Worm (Caenorhabditis elegans) whole organism, late embryonic: ENCODE data around the gene K08F9.3.

Experiments used
- C38D4.7 ChIP-seq: fragments of 200-800 bp; sonication (Bioruptor generic); optimal IDR thresholded peaks from 2 replicates; lab custom pipeline; 2018; ENCODE audit warnings: mild to moderate bottlenecking, missing genetic modification characterization, moderate library complexity, missing compliant biosample characterization
- K02D7.2 ChIP-seq: sonication (generic microtip); optimal IDR thresholded peaks from 2 replicates; lab custom pipeline; 2017; ENCODE audit warnings: mild to moderate bottlenecking, missing genetic modification characterization, missing compliant biosample characterization
- K09A11.1 ChIP-seq: sonication (generic microtip); optimal IDR thresholded peaks from 2 replicates; lab custom pipeline; 2017; ENCODE audit warnings: antibody characterized with exemption, mild to moderate bottlenecking, missing genetic modification characterization, missing compliant biosample characterization; ENCODE audit not compliant: insufficient read depth
- ahr-1 ChIP-seq: sonication (generic microtip); optimal IDR thresholded peaks from 2 replicates; lab custom pipeline; 2016; ENCODE audit warnings: missing genetic modification characterization, missing compliant biosample characterization
- ama-1 ChIP-seq: fragments of 150-350 bp; optimal IDR thresholded peaks from 2 replicates; lab custom pipeline; 2014
- ceh-18 ChIP-seq: sonication (generic microtip); optimal IDR thresholded peaks from 2 replicates; lab custom pipeline; 2016; ENCODE audit warnings: missing genetic modification characterization, missing compliant biosample characterization
- ceh-19 ChIP-seq: fragments of 200-800 bp; sonication (Bioruptor generic); optimal IDR thresholded peaks from 2 replicates; lab custom pipeline; 2018; ENCODE audit warnings: mild to moderate bottlenecking, missing genetic modification characterization, missing compliant biosample characterization
- ceh-22 ChIP-seq: sonication (generic microtip); optimal IDR thresholded peaks from 2 replicates; lab custom pipeline; 2017; ENCODE audit warnings: missing biosample characterization, missing genetic modification characterization
- ceh-31 ChIP-seq: sonication (generic microtip); optimal IDR thresholded peaks from 2 replicates; lab custom pipeline; 2016; ENCODE audit warnings: missing genetic modification characterization, missing compliant biosample characterization
- ceh-34 ChIP-seq: sonication (generic microtip); optimal IDR thresholded peaks from 2 replicates; lab custom pipeline; 2016; ENCODE audit warnings: mild to moderate bottlenecking, missing genetic modification characterization, missing compliant biosample characterization
- ceh-45 ChIP-seq: fragments of 200-800 bp; sonication (Bioruptor generic); IDR thresholded peaks from 2 replicates; pipeline ENCODE4 v1.3.6; 2022; ENCODE audit warnings: missing genetic modification reagents, missing genetic modification characterization, missing compliant biosample characterization
- ceh-6 ChIP-seq: fragments of 200-800 bp; sonication (Bioruptor generic); optimal IDR thresholded peaks from 2 replicates; lab custom pipeline; 2018; ENCODE audit warnings: mild to moderate bottlenecking, missing genetic modification characterization, missing compliant biosample characterization
- che-1 ChIP-seq: sonication (generic microtip); optimal IDR thresholded peaks from 2 replicates; lab custom pipeline; 2016; ENCODE audit warnings: mild to moderate bottlenecking, missing genetic modification characterization, missing compliant biosample characterization
- dmd-4 ChIP-seq: sonication (generic microtip); optimal IDR thresholded peaks from 2 replicates; lab custom pipeline; 2016; ENCODE audit warnings: borderline replicate concordance, missing genetic modification characterization, missing compliant biosample characterization
- elt-2 ChIP-seq: sonication (generic microtip); optimal IDR thresholded peaks from 2 replicates; lab custom pipeline; 2016; ENCODE audit warnings: missing genetic modification reagents, missing genetic modification characterization, missing compliant biosample characterization
- ets-4 ChIP-seq: sonication (generic microtip); optimal IDR thresholded peaks from 2 replicates; lab custom pipeline; 2016; ENCODE audit warnings: missing genetic modification characterization, missing compliant biosample characterization
- gmeb-2 ChIP-seq: sonication (generic microtip); optimal IDR thresholded peaks from 2 replicates; lab custom pipeline; 2016; ENCODE audit warnings: missing genetic modification characterization, inconsistent platforms, missing compliant biosample characterization
- hlh-6 ChIP-seq: sonication (generic microtip); optimal IDR thresholded peaks from 2 replicates; lab custom pipeline; 2016; ENCODE audit warnings: missing genotype, missing genetic modification characterization, missing compliant biosample characterization
- hlh-8 ChIP-seq: sonication (generic microtip); optimal IDR thresholded peaks from 2 replicates; lab custom pipeline; 2016; ENCODE audit warnings: missing genotype, missing genetic modification characterization, missing compliant biosample characterization
- lim-6 ChIP-seq: sonication (generic microtip); optimal IDR thresholded peaks from 2 replicates; lab custom pipeline; 2016; ENCODE audit warnings: missing genetic modification characterization, missing compliant biosample characterization
- lin-11 ChIP-seq: fragments of 200-800 bp; sonication (Bioruptor generic); optimal IDR thresholded peaks from 2 replicates; lab custom pipeline; 2018; ENCODE audit warnings: mild to moderate bottlenecking, missing genetic modification characterization, missing compliant biosample characterization
- mec-3 ChIP-seq: sonication (generic microtip); optimal IDR thresholded peaks from 2 replicates; lab custom pipeline; 2016; ENCODE audit warnings: borderline replicate concordance, missing genetic modification characterization, missing compliant biosample characterization
- nfya-1 ChIP-seq: sonication (generic microtip); optimal IDR thresholded peaks from 2 replicates; lab custom pipeline; 2017; ENCODE audit warnings: missing genetic modification characterization, mild to moderate bottlenecking, missing compliant biosample characterization, antibody characterized with exemption, moderate library complexity
- npax-4 ChIP-seq: sonication (generic microtip); optimal IDR thresholded peaks from 2 replicates; lab custom pipeline; 2016; ENCODE audit warnings: missing genetic modification characterization, missing compliant biosample characterization
- pag-3 ChIP-seq: sonication (generic microtip); optimal IDR thresholded peaks from 2 replicates; lab custom pipeline; 2016; ENCODE audit warnings: missing compliant biosample characterization, missing genetic modification characterization, borderline replicate concordance
- pat-9 ChIP-seq: fragments of 200-800 bp; sonication (Bioruptor generic); optimal IDR thresholded peaks from 2 replicates; lab custom pipeline; 2018; ENCODE audit warnings: mild to moderate bottlenecking, missing genetic modification characterization, moderate library complexity, missing compliant biosample characterization
- pha-2 ChIP-seq: sonication (generic microtip); optimal IDR thresholded peaks from 2 replicates; lab custom pipeline; 2017; ENCODE audit warnings: mild to moderate bottlenecking, missing genetic modification characterization, missing compliant biosample characterization
- pqm-1 ChIP-seq: sonication (generic microtip); optimal IDR thresholded peaks from 2 replicates; lab custom pipeline; 2016; ENCODE audit warnings: missing genetic modification characterization, missing compliant biosample characterization
- pros-1 ChIP-seq: fragments of 150-350 bp; optimal IDR thresholded peaks from 2 replicates; lab custom pipeline; 2014; ENCODE audit warnings: missing biosample characterization, missing genetic modification reagents, missing genetic modification characterization
- ref-2 ChIP-seq: sonication (generic microtip); optimal IDR thresholded peaks from 2 replicates; lab custom pipeline; 2016; ENCODE audit warnings: missing genetic modification characterization, missing compliant biosample characterization
- sdc-2 ChIP-seq: sonication (generic microtip); optimal IDR thresholded peaks from 2 replicates; lab custom pipeline; 2016; ENCODE audit warnings: missing genotype, missing genetic modification characterization, missing compliant biosample characterization
- sox-2 ChIP-seq: fragments of 200-800 bp; sonication (Bioruptor generic); IDR thresholded peaks from 2 replicates; pipeline ENCODE4 v1.3.6; 2022; ENCODE audit warnings: missing genetic modification reagents, missing genetic modification characterization, missing compliant biosample characterization
- sox-4 ChIP-seq: sonication (generic microtip); optimal IDR thresholded peaks from 2 replicates; lab custom pipeline; 2017; ENCODE audit warnings: mild to moderate bottlenecking, missing genetic modification characterization, inconsistent platforms, missing compliant biosample characterization
- syd-9 ChIP-seq: sonication (generic microtip); optimal IDR thresholded peaks from 2 replicates; lab custom pipeline; 2016; ENCODE audit warnings: mild to moderate bottlenecking, missing genetic modification characterization, moderate library complexity, missing compliant biosample characterization
- tbx-2 ChIP-seq: sonication (generic microtip); optimal IDR thresholded peaks from 2 replicates; lab custom pipeline; 2016; ENCODE audit warnings: missing genetic modification characterization, missing compliant biosample characterization
- unc-42 ChIP-seq: sonication (generic microtip); optimal IDR thresholded peaks from 2 replicates; lab custom pipeline; 2016; ENCODE audit warnings: missing genotype, missing genetic modification characterization, missing compliant biosample characterization
- unc-55 ChIP-seq: sonication (generic microtip); optimal IDR thresholded peaks from 2 replicates; lab custom pipeline; 2017; ENCODE audit warnings: missing biosample characterization, missing genetic modification reagents, missing genetic modification characterization
- zip-5 ChIP-seq: sonication (generic microtip); optimal IDR thresholded peaks from 2 replicates; lab custom pipeline; 2016; ENCODE audit warnings: missing genetic modification characterization, missing compliant biosample characterization
- ztf-16 ChIP-seq: sonication (generic microtip); optimal IDR thresholded peaks from 2 replicates; lab custom pipeline; 2017; ENCODE audit warnings: missing genetic modification characterization, missing compliant biosample characterization

The K08F9.3 gene

DNA sequence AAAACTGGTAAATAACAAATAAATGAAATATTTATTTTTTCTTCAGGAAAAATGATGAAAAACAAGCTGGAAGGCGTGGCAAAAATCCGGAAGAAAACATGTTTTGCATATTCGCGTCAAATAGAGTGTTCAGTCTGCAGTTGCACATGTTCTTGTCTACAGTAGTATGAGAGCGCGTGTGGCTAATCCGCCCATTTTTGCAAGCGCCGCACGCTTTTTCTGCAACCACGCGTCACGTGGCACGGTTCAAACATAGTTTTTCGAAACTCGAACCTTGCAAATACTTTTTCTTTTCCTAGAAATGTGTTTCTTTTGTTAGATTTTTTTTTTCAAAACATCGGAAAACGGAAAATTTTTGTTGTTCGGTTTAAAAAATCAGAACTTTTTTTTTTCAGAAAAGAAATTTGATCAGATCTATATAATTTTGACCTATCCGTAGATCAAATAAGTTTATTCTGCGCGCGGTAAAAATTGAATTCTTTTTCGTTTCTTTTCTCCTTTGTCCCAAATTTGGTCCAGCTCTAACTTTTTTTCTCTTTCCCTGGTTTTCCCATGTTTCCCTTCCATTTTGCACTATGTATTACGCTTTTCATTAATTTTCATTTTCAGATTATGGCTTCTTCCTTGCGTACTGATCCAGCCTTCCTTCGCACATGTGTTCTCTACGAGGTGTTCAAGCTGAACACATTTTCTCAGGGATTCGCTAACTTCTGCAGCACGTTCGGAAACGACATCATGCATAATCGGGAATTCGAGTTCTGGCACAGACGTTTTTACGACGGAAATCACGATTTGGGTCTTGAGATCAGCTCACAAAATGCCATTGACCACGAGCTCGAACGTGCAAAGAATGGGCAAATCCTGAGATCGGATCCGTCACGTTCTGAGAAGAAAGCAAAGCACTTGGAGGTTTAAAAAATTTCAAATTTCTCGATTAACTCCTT, 44.0 kb downstream of the K08F9.3 start, which contains the start of gene Y75B12B.1:
Gene Y75B12B.1, plus strand, starts transcription at position 603 of the 944 bp plus-strand sequence.
- TF ChIP-seq sox-4 (tag; lab: Kevin White, UChicago) (no peak), lim-6 (tag; lab: Kevin White, UChicago) (no peak), ama-1 (lab: Kevin White, UChicago) (no peak)

DNA sequence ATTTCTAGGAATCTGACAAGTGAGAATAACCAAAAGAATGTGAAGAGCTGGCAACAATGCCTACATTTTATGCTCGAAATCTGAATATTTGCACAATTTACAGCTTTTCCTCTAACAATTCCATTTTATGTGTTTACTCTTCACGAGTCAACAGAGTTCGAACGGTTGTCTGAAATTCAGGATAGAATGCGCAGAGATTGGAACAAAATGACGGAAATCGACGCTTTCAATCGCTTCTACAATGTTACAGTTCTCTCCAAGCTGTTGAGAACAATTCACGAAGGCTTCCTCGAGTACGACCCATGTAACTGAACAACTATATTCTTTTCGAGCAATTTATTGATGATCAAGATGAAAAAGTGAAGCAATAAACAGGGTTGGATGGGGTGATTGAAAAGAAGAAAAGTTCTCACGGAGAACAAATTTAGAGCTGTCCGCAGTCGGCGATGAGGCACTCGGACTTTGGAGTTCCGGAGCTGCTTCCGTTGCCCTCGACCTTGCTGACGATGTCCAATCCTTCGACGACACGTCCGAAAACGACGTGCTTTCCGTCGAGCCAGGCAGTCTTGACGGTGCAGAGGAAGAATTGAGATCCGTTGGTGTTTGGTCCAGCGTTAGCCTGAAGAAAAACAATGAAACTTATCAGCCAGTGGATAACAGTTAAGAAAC, 46.0 kb downstream of the K08F9.3 start, which contains the start of gene Y75B12B.3:
Gene Y75B12B.3, minus strand, starts transcription at position 21 of the 669 bp plus-strand sequence.
- no peak for TF ChIP-seq pag-3 (tag; lab: Kevin White, UChicago)
- TF ChIP-seq gmeb-2 (tag; lab: Kevin White, UChicago) = no peak
- TF ChIP-seq syd-9 (tag; lab: Kevin White, UChicago) = no peak
- TF ChIP-seq C38D4.7 (GFP tag; lab: Kevin White, UChicago) = no peak
- no peak for TF ChIP-seq ztf-16
- TF ChIP-seq pat-9 = no peak
- no peak for TF ChIP-seq dmd-4 (tag; lab: Kevin White, UChicago)
- no peak for TF ChIP-seq unc-55 (GFP tag; lab: Kevin White, UChicago)
- TF ChIP-seq elt-2 (tag; lab: Kevin White, UChicago) = no peak
- TF ChIP-seq mec-3 = no peak
- TF ChIP-seq pha-2 (tag; lab: Kevin White, UChicago) = no peak
- no peak for TF ChIP-seq sox-4 (tag; lab: Kevin White, UChicago)
- TF ChIP-seq ceh-22 = no peak
- no peak for TF ChIP-seq pros-1
- TF ChIP-seq che-1 = no peak
- no peak for TF ChIP-seq zip-5
- no peak for TF ChIP-seq npax-4 (tag; lab: Kevin White, UChicago)
- no peak for TF ChIP-seq ceh-19 (GFP tag; lab: Kevin White, UChicago)

DNA sequence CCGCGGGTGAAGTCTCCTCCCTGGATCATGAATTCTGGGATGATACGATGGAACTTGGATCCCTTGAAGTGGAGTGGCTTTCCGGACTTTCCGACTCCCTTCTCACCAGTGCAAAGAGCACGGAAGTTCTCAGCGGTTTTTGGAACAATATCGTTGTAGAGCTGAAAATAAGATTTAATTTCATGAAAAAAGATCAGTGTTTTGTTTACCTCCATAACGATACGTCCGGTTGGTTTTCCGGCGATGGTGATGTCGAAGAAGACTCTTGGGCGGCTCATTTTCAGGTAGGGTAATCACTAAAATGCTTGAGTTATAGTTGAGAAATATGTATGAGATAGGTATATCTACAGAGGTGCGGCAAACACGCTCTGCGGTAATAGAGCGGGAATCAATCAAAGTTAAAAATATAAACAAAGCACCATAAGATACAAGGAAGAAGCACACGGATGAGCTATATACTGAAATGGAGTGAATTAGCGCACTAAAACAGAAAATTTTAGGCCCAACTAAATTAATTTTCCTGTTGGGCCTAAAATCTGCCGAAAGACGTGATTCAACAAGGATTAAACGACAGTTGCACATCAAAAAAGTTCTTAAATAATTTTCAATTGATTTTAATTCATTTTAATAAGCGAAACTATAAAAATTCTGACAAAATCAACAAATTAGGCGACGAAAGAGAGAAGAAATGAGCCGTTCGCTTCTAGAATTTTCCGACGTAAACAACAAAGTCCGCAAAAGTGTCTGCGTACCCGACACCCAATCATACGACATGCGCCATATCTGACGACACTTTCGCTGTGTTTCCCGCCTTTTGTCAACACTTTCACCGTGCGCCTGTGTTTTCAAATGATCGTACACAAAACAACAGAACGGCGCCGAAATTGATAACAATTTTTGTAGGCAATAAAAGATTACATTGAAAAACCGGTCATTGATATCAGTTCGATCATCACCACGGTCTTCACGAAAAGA, 47.0 kb downstream of the K08F9.3 start, which contains the start of the genes cyn-7 and bath-36:
Gene cyn-7, minus strand, starts transcription at position 296 of the 975 bp plus-strand sequence.
Gene bath-36, plus strand, starts transcription at position 806 of the 975 bp plus-strand sequence.
- TF ChIP-seq unc-55 (GFP tag; lab: Kevin White, UChicago) = peak; percentile 1
- TF ChIP-seq tbx-2 (tag; lab: Kevin White, UChicago) = peak; percentile 39
- TF ChIP-seq ceh-34 = peak; percentile 13
- TF ChIP-seq unc-42 = peak; percentile 29
- TF ChIP-seq ceh-22 = no peak
- TF ChIP-seq elt-2 (tag; lab: Kevin White, UChicago) = peak; percentile 27
- no peak for TF ChIP-seq ceh-45 (GFP tag; lab: Robert Waterston, UW)
- peak; percentile 48 for TF ChIP-seq ceh-18
- TF ChIP-seq ets-4 (tag; lab: Kevin White, UChicago) = peak; percentile 13
- TF ChIP-seq ceh-31 (tag; lab: Kevin White, UChicago) = peak; percentile 36
- TF ChIP-seq nfya-1 (tag; lab: Kevin White, UChicago) = peak; percentile 46
- TF ChIP-seq, all 69 proteins: peak for 9

DNA sequence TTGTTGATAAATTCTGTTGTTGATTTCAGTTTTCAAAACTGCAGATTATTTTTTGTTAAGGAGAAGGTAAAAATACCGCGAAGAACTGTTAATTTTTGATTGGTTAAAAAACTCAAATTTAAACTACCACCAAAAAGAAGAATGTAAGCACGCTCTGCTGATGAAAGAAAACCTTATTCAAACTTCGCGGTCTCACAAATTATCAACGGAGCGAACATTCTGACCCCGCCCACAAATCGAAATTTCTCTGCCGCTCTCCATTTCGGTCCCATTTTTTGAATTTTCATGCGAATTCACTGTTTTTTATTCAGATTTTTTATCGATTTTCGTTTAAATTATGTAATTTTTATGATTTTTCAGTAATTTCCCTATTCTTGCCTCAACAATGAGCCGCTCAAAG, 49.2 kb downstream of the K08F9.3 start, which contains the start of gene cyn-3:
Gene cyn-3, plus strand, starts transcription at position 361 of the 400 bp plus-strand sequence.
- no peak for TF ChIP-seq ref-2 (tag; lab: Kevin White, UChicago)
- no peak for TF ChIP-seq ceh-34
- no peak for TF ChIP-seq K09A11.1 (tag; lab: Kevin White, UChicago)
- TF ChIP-seq ceh-18 = peak; percentile 36
- TF ChIP-seq unc-42 = peak; percentile 76
- peak; percentile 12 for TF ChIP-seq pros-1
- TF ChIP-seq hlh-6 (tag; lab: Kevin White, UChicago) = no peak
- TF ChIP-seq ceh-31 (tag; lab: Kevin White, UChicago) = peak; percentile 63
- TF ChIP-seq hlh-8 (tag; lab: Kevin White, UChicago) = no peak
- TF ChIP-seq dmd-4 (tag; lab: Kevin White, UChicago) = no peak
- TF ChIP-seq sdc-2 (tag; lab: Kevin White, UChicago) = no peak
- no peak for TF ChIP-seq pag-3 (tag; lab: Kevin White, UChicago)
- no peak for TF ChIP-seq K02D7.2 (tag; lab: Kevin White, UChicago)
- no peak for TF ChIP-seq ahr-1 (tag; lab: Kevin White, UChicago)
- TF ChIP-seq unc-55 (GFP tag; lab: Kevin White, UChicago) = peak; percentile 40
- no peak for TF ChIP-seq ceh-6 (GFP tag; lab: Kevin White, UChicago)
- TF ChIP-seq pqm-1 (tag; lab: Kevin White, UChicago) = no peak
- no peak for TF ChIP-seq lin-11
- no peak for TF ChIP-seq sox-2 (GFP tag; lab: Robert Waterston, UW)
- no peak for TF ChIP-seq pha-2 (tag; lab: Kevin White, UChicago)
- no peak for TF ChIP-seq C38D4.7 (GFP tag; lab: Kevin White, UChicago)
